Fruit fly (Drosophila melanogaster): ENCODE data around the gene CG6180.

- TF ChIP-seq toe (GFP tag; optimal IDR thresholded peaks at IDR 0.05) (peak; percentile 1), tj (GFP tag; optimal IDR thresholded peaks at IDR 0.05) (peak; percentile 59), Mnt (GFP tag; optimal IDR thresholded peaks at IDR 0.05) (peak; percentile 19), cic (GFP tag; optimal IDR thresholded peaks at IDR 0.05) (peak; percentile 91), CG1620 (GFP tag; optimal IDR thresholded peaks at IDR 0.05) (no peak), CG33017 (tag; optimal IDR thresholded peaks at IDR 0.05) (peak; percentile 21), kay (GFP tag; ENCODE audit: borderline replicate concordance) (peak; percentile 65), pad (GFP tag; optimal IDR thresholded peaks at IDR 0.05) (peak; percentile 0), CG14711 (tag; optimal IDR thresholded peaks at IDR 0.05) (peak; percentile 17)
Observed at dm6 chr2L:12719712-12720429, 12.4 kb downstream of the CG6180 start.

Data from whole organism, adult.